Worm (Caenorhabditis elegans) whole organism, L2 larva: Measurements from ENCODE around the gene F20A1.8.

Experiments used
- C34F6.9 ChIP-seq: fragments of 150-350 bp; optimal IDR thresholded peaks from 2 replicates; lab custom pipeline; 2014; ENCODE audit warnings: missing biosample characterization, missing genetic modification characterization
- F13H6.1 ChIP-seq: sonication (generic microtip); optimal IDR thresholded peaks from 2 replicates; lab custom pipeline; 2016; ENCODE audit warnings: missing genetic modification characterization, missing compliant biosample characterization
- Y55F3AM.14 ChIP-seq: fragments of 200-800 bp; sonication (Bioruptor generic); optimal IDR thresholded peaks from 2 replicates; lab custom pipeline; 2018; ENCODE audit warnings: mild to moderate bottlenecking, missing genetic modification characterization, missing compliant biosample characterization
- ZK546.5 ChIP-seq: sonication (generic microtip); optimal IDR thresholded peaks from 2 replicates; lab custom pipeline; 2017; ENCODE audit warnings: missing biosample characterization, missing genetic modification characterization
- aly-2 ChIP-seq: fragments of 150-350 bp; optimal IDR thresholded peaks from 2 replicates; lab custom pipeline; 2014; ENCODE audit warnings: missing biosample characterization, missing genetic modification characterization
- ama-1 ChIP-seq: fragments of 150-350 bp; optimal IDR thresholded peaks from 2 replicates; lab custom pipeline; 2018; ENCODE audit warnings: inconsistent platforms
- blmp-1 ChIP-seq: sonication (generic microtip); optimal IDR thresholded peaks from 2 replicates; lab custom pipeline; 2017; ENCODE audit warnings: missing genetic modification characterization, mild to moderate bottlenecking, missing compliant biosample characterization, antibody characterized with exemption, moderate library complexity; ENCODE audit not compliant: insufficient read depth
- ceh-16 ChIP-seq: fragments of 150-350 bp; optimal IDR thresholded peaks from 2 replicates; lab custom pipeline; 2014; ENCODE audit warnings: missing biosample characterization, missing genetic modification characterization
- ceh-82 ChIP-seq: fragments of 150-350 bp; optimal IDR thresholded peaks from 2 replicates; lab custom pipeline; 2014; ENCODE audit warnings: missing biosample characterization, missing genetic modification characterization
- crh-2 ChIP-seq: sonication (generic microtip); optimal IDR thresholded peaks from 2 replicates; lab custom pipeline; 2017; ENCODE audit warnings: missing biosample characterization, missing genetic modification characterization
- egl-27 ChIP-seq: sonication (generic microtip); optimal IDR thresholded peaks from 3 replicates; lab custom pipeline; 2017; ENCODE audit warnings: missing biosample characterization, missing genetic modification reagents, missing genetic modification characterization
- elt-1 ChIP-seq: fragments of 150-350 bp; optimal IDR thresholded peaks from 2 replicates; lab custom pipeline; 2014; ENCODE audit warnings: missing biosample characterization, missing genetic modification characterization
- elt-3 ChIP-seq: sonication (generic microtip); optimal IDR thresholded peaks from 2 replicates; lab custom pipeline; 2017; ENCODE audit warnings: missing biosample characterization, missing genetic modification characterization
- fos-1 ChIP-seq: fragments of 150-350 bp; optimal IDR thresholded peaks from 2 replicates; lab custom pipeline; 2014; ENCODE audit warnings: missing biosample characterization, missing genetic modification characterization
- gmeb-1 ChIP-seq: fragments of 150-350 bp; optimal IDR thresholded peaks from 2 replicates; lab custom pipeline; 2014; ENCODE audit warnings: missing biosample characterization, missing genetic modification characterization
- lin-11 ChIP-seq: fragments of 150-350 bp; sonication (generic microtip); optimal IDR thresholded peaks from 2 replicates; lab custom pipeline; 2014; ENCODE audit warnings: missing biosample characterization, missing genetic modification characterization, inconsistent platforms, mixed read lengths
- lin-13 ChIP-seq: fragments of 150-350 bp; optimal IDR thresholded peaks from 2 replicates; lab custom pipeline; 2014; ENCODE audit warnings: missing biosample characterization, missing genetic modification reagents, missing genetic modification characterization
- lsy-2 ChIP-seq, 2 experiments: fragments of 150-350 bp in 1 of 2; sonication (generic microtip) in 1 of 2; optimal IDR thresholded peaks; 2 replicates each; lab custom pipeline; 2014 to 2017; ENCODE audit warnings: missing biosample characterization in 2 of 2, missing genetic modification characterization in 2 of 2
- mab-5 ChIP-seq: fragments of 150-350 bp; optimal IDR thresholded peaks from 2 replicates; lab custom pipeline; 2014; ENCODE audit warnings: missing biosample characterization, missing genetic modification characterization
- mbf-1 ChIP-seq: sonication (generic microtip); optimal IDR thresholded peaks from 2 replicates; lab custom pipeline; 2017; ENCODE audit warnings: missing biosample characterization, missing genetic modification characterization
- mdl-1 ChIP-seq, 2 experiments: fragments of 150-350 bp in 1 of 2; sonication (generic microtip) in 1 of 2; optimal IDR thresholded peaks; 2 replicates each; lab custom pipeline; 2017; ENCODE audit warnings: missing biosample characterization in 2 of 2, missing genetic modification characterization in 2 of 2
- nhr-12 ChIP-seq: fragments of 150-350 bp; optimal IDR thresholded peaks from 2 replicates; lab custom pipeline; 2014; ENCODE audit warnings: missing biosample characterization, missing genetic modification characterization
- nhr-129 ChIP-seq: fragments of 150-350 bp; optimal IDR thresholded peaks from 2 replicates; lab custom pipeline; 2014; ENCODE audit warnings: missing biosample characterization, missing genetic modification characterization
- nhr-21 ChIP-seq: fragments of 150-350 bp; optimal IDR thresholded peaks from 2 replicates; lab custom pipeline; 2014; ENCODE audit warnings: missing biosample characterization, missing genetic modification characterization
- nhr-23 ChIP-seq: fragments of 150-350 bp; optimal IDR thresholded peaks from 2 replicates; lab custom pipeline; 2014; ENCODE audit warnings: missing biosample characterization, missing genetic modification reagents, missing genetic modification characterization
- nhr-237 ChIP-seq: fragments of 150-350 bp; optimal IDR thresholded peaks from 2 replicates; lab custom pipeline; 2014; ENCODE audit warnings: missing biosample characterization, missing genetic modification characterization
- nhr-25 ChIP-seq: fragments of 150-350 bp; sonication (generic microtip); optimal IDR thresholded peaks from 3 replicates; lab custom pipeline; 2014; ENCODE audit warnings: missing biosample characterization, missing genetic modification characterization
- nhr-6 ChIP-seq: fragments of 150-350 bp; optimal IDR thresholded peaks from 2 replicates; lab custom pipeline; 2014; ENCODE audit warnings: missing biosample characterization, missing genetic modification characterization
- peb-1 ChIP-seq: fragments of 150-350 bp; optimal IDR thresholded peaks from 2 replicates; lab custom pipeline; 2014; ENCODE audit warnings: missing biosample characterization, missing genetic modification characterization
- skn-1 ChIP-seq: sonication (generic microtip); optimal IDR thresholded peaks from 2 replicates; lab custom pipeline; 2017; ENCODE audit warnings: missing biosample characterization, missing genetic modification characterization
- sma-3 ChIP-seq: sonication (generic microtip); optimal IDR thresholded peaks from 2 replicates; lab custom pipeline; 2016; ENCODE audit warnings: missing genetic modification reagents, missing genetic modification characterization, missing compliant biosample characterization
- sma-9 ChIP-seq, 2 experiments: fragments of 150-350 bp in 1 of 2; sonication (generic microtip) in 1 of 2; optimal IDR thresholded peaks; 2 replicates each; lab custom pipeline; 2014 to 2016; ENCODE audit warnings: missing genetic modification characterization in 2 of 2, mild to moderate bottlenecking in 1 of 2, missing biosample characterization in 1 of 2, missing compliant biosample characterization in 1 of 2, missing genetic modification reagents in 1 of 2, moderate library complexity in 1 of 2
- snpc-4 ChIP-seq: fragments of 150-350 bp; optimal IDR thresholded peaks from 2 replicates; lab custom pipeline; 2014; ENCODE audit warnings: missing biosample characterization, missing genetic modification characterization
- unc-39 ChIP-seq: fragments of 150-350 bp; optimal IDR thresholded peaks from 2 replicates; lab custom pipeline; 2014; ENCODE audit warnings: missing biosample characterization, missing genetic modification characterization
- unc-62 ChIP-seq: fragments of 150-350 bp; optimal IDR thresholded peaks from 2 replicates; lab custom pipeline; 2014; ENCODE audit warnings: missing biosample characterization, missing genetic modification reagents, missing genetic modification characterization
- zag-1 ChIP-seq: fragments of 150-350 bp; optimal IDR thresholded peaks from 2 replicates; lab custom pipeline; 2014; ENCODE audit warnings: missing biosample characterization, missing genetic modification characterization
- ztf-1 ChIP-seq: fragments of 200-800 bp; sonication (Bioruptor generic); conservative IDR thresholded peaks from 2 replicates; pipeline ENCODE4 v1.3.6; 2022; ENCODE audit warnings: missing genetic modification characterization, missing compliant biosample characterization
- ztf-4 ChIP-seq: fragments of 150-350 bp; optimal IDR thresholded peaks from 2 replicates; lab custom pipeline; 2014; ENCODE audit warnings: missing biosample characterization, missing genetic modification characterization

Gene F20A1.8

DNA sequence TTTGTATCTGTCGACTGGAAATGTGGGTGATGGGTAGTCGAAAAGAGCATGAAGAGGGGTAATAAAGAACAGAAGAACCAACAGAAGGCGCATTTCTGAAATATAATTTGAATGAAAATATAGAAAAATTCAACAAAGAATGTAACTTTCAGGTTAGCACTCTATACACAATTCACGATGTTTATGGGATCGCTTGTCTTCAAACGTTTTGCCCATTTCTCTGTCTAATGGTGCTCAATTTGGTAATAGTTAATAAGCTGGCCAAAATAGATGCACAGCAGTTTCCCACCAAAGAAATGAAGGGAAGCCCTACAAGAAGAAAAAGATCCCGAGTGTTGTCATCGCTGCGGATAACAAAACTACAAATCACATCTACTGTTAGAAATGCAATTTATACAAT, at the start of gene F20A1.8:
F20A1.8 (minus strand) TSS at position 101 of the 400 bp plus-strand sequence.
- TF ChIP-seq ceh-82 (tag; lab: Kevin White, UChicago) (no peak), nhr-6 (tag; lab: Kevin White, UChicago) (no peak), ztf-1 (GFP tag; lab: Robert Waterston, UW) (no peak), nhr-25 (tag; lab: Kevin White, UChicago) (no peak), nhr-23 (tag; lab: Kevin White, UChicago) (no peak), zag-1 (no peak), nhr-237 (tag; lab: Kevin White, UChicago) (no peak), F13H6.1 (tag; lab: Kevin White, UChicago) (no peak), ama-1 (lab: Kevin White, UChicago) (no peak), ceh-16 (tag; lab: Kevin White, UChicago) (no peak)
- TF ChIP-seq, all 48 proteins: peak for 0

DNA sequence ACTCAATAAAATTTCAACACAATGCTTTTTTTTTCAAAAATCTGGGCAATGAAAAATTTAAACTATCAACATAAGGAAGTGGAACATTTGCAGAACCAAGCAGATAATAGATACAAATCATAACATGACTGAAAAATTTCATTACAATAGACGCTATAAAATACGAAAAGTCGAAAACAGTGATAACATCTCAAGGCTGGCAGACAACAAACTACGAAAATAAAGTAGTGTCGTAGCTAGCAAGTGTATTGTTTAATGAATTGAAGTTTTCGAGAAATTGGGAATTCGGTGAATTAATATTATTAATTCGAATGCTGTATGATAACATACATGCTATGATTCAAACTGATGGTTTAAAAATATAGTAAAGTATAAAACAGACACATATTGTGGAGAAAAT, 49.4 kb upstream of the F20A1.8 start:
- TF ChIP-seq snpc-4 (tag; lab: Kevin White, UChicago) (no peak), ama-1 (lab: Kevin White, UChicago) (no peak), ZK546.5 (no peak), crh-2 (tag; lab: Kevin White, UChicago) (no peak), peb-1 (tag; lab: Kevin White, UChicago) (no peak), nhr-25 (tag; lab: Kevin White, UChicago) (no peak), sma-9 (GFP tag; optimal IDR thresholded peaks at IDR 0.05; lab: Kevin White, UChicago) (no peak), sma-9 (tag; optimal IDR thresholded peaks at IDR 0.05; lab: Kevin White, UChicago) (no peak), C34F6.9 (tag; lab: Kevin White, UChicago) (no peak), lin-13 (GFP tag; lab: Kevin White, UChicago) (no peak), nhr-6 (tag; lab: Kevin White, UChicago) (no peak), sma-3 (GFP tag; lab: Kevin White, UChicago) (no peak), lsy-2 (tag; optimal IDR thresholded peaks at IDR 0.05; lab: Kevin White, UChicago) (no peak), blmp-1 (tag; lab: Kevin White, UChicago) (no peak), unc-62 (no peak), nhr-21 (no peak), F13H6.1 (tag; lab: Kevin White, UChicago) (no peak), elt-1 (tag; lab: Kevin White, UChicago) (no peak), nhr-237 (tag; lab: Kevin White, UChicago) (no peak)

DNA sequence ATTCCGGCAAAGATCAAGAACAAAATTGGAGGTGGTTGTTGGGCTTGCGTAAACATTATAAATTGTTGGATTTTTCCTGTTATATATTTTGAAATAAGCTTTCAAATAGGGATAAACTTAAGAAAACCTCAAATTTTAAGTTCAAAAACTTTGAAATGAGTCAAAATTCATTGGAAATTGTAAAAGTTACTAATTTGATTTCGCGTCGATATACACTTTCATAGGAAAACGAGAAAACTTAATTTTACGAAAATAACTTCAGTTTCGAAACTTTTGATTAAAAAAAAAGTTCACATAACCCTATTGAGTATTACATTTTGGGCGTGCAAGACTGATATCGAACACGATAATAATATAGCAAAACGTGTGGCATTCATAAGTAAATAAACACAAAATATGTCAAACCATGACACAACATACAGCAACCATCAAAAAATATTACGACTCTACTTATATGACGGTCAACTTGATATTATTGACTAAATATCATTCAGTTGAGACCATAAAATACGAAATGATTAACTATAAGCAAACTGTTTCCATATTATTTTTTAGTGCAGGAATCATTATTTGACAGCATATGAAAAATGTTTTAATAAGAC, 48.8 kb upstream of the F20A1.8 start:
- TF ChIP-seq ztf-1 (GFP tag; lab: Robert Waterston, UW) (no peak), gmeb-1 (tag; lab: Kevin White, UChicago) (no peak)
- TF ChIP-seq, all 48 proteins: peak for 0

DNA sequence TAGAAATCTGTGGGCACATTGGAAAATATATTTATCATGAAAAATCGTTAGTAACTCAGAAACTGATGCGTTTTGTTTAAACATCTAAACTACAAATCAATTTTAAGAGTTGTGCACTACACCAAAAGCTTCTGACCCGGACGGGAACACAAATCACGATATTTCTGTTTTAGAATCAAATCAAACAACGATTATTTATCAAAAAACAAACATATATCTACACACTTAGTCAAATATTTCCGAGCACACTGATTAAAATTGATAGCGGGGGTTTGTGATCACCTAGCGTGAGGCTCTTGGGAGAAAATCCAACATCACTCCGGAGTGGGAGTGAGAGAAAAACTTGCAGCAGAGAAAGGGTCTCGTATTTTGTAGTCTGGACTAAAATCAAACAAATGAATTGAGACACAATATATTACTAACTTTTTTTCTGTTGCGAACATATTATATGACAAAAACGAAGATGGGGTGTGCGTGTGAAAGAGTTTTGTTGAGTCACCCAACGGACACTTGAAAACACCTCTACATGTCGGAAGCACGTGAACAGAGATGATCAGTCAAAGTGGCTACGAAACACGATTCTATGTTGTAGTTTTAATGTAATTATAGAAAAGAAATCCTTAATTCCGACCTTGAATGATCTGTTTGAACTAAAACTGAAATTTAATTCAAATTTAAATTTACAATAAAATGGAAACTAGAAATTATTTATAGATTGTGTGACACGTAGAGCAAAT, 48.0 kb upstream of the F20A1.8 start:
- TF ChIP-seq sma-3 (GFP tag; lab: Kevin White, UChicago) (peak; percentile 14), egl-27 (no peak), elt-3 (tag; lab: Kevin White, UChicago) (no peak), sma-9 (GFP tag; optimal IDR thresholded peaks at IDR 0.05; lab: Kevin White, UChicago) (peak; percentile 38), sma-9 (tag; optimal IDR thresholded peaks at IDR 0.05; lab: Kevin White, UChicago) (no peak), crh-2 (tag; lab: Kevin White, UChicago) (peak; percentile 16), F13H6.1 (tag; lab: Kevin White, UChicago) (peak; percentile 35), fos-1 (peak; percentile 23)

DNA sequence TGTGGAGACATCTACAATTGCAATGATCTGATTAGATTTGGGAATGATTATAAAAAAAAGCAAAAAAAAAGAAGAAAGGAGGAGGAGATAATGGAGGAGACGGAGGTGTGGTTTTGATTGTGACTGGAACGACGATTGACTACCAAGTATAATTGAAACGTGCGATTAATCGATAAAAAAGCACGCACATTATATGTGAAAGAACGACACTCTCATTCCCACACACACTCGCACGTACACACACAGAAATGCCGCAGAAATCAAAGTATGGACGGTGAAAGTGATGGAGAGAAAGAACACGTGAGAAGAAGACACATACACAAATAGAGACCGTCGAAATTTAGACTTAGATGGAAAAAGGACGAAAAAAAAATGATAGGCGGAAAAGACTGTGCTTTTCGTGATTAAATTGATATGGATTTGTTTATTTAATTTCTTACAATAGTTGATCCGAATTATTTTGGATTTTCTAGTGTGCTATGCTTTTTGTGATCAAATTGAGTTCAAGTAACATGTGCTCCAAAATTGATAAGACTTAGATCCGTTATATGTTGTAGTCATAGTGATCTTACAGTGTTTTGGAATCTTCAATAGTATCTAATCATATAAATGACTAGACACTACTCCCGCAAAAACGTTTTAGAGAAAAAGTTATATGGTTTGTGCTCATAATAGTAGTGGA, 46.4 kb upstream of the F20A1.8 start, which contains the start of gene nhr-135:
nhr-135 (minus strand) TSS at position 51 of the 682 bp plus-strand sequence.
- TF ChIP-seq nhr-21 = peak; percentile 55
- no peak for TF ChIP-seq mab-5 (tag; lab: Kevin White, UChicago)
- no peak for TF ChIP-seq unc-39 (tag; lab: Kevin White, UChicago)
- TF ChIP-seq aly-2 (tag; lab: Kevin White, UChicago) = no peak
- TF ChIP-seq Y55F3AM.14 (GFP tag; lab: Kevin White, UChicago) = peak; percentile 7
- TF ChIP-seq fos-1 = peak; percentile 82
- TF ChIP-seq blmp-1 (tag; lab: Kevin White, UChicago) = peak; percentile 92
- peak; percentile 52 to 76 for TF ChIP-seq mdl-1 (tag; optimal IDR thresholded peaks at IDR 0.05; lab: Kevin White, UChicago)
- TF ChIP-seq crh-2 (tag; lab: Kevin White, UChicago) = peak; percentile 80
- TF ChIP-seq skn-1 (tag; lab: Kevin White, UChicago) = no peak
- peak in 1 of 2 experiments; percentile 31 for TF ChIP-seq lsy-2 (tag; optimal IDR thresholded peaks at IDR 0.05; lab: Kevin White, UChicago)
- TF ChIP-seq nhr-25 (tag; lab: Kevin White, UChicago) = peak; percentile 70
- TF ChIP-seq peb-1 (tag; lab: Kevin White, UChicago) = no peak
- no peak for TF ChIP-seq nhr-237 (tag; lab: Kevin White, UChicago)
- TF ChIP-seq lin-11 (tag; lab: Kevin White, UChicago) = no peak
- no peak for TF ChIP-seq snpc-4 (tag; lab: Kevin White, UChicago)
- peak; percentile 15 for TF ChIP-seq egl-27
- TF ChIP-seq nhr-12 (tag; lab: Kevin White, UChicago) = no peak
- TF ChIP-seq sma-9 (GFP tag; optimal IDR thresholded peaks at IDR 0.05; lab: Kevin White, UChicago) = peak; percentile 86
- no peak for TF ChIP-seq sma-9 (tag; optimal IDR thresholded peaks at IDR 0.05; lab: Kevin White, UChicago)
- peak; percentile 32 for TF ChIP-seq C34F6.9 (tag; lab: Kevin White, UChicago)
- TF ChIP-seq sma-3 (GFP tag; lab: Kevin White, UChicago) = peak; percentile 70
- TF ChIP-seq ztf-4 = no peak
- TF ChIP-seq mbf-1 (tag; lab: Kevin White, UChicago) = no peak
- peak; percentile 71 for TF ChIP-seq nhr-129
